Worm (Caenorhabditis elegans) whole organism, L2 larva: ENCODE data around the gene wbp-11.

Experiments used
- aly-2 ChIP-seq: fragments of 150-350 bp; optimal IDR thresholded peaks from 2 replicates; lab custom pipeline; 2014; ENCODE audit warnings: missing biosample characterization, missing genetic modification characterization
- ama-1 ChIP-seq: fragments of 150-350 bp; optimal IDR thresholded peaks from 2 replicates; lab custom pipeline; 2018; ENCODE audit warnings: inconsistent platforms
- ceh-82 ChIP-seq: fragments of 150-350 bp; optimal IDR thresholded peaks from 2 replicates; lab custom pipeline; 2014; ENCODE audit warnings: missing biosample characterization, missing genetic modification characterization
- egl-27 ChIP-seq: sonication (generic microtip); optimal IDR thresholded peaks from 3 replicates; lab custom pipeline; 2017; ENCODE audit warnings: missing biosample characterization, missing genetic modification reagents, missing genetic modification characterization
- lin-13 ChIP-seq: fragments of 150-350 bp; optimal IDR thresholded peaks from 2 replicates; lab custom pipeline; 2014; ENCODE audit warnings: missing biosample characterization, missing genetic modification reagents, missing genetic modification characterization
- lsy-2 ChIP-seq, 2 experiments: fragments of 150-350 bp in 1 of 2; sonication (generic microtip) in 1 of 2; optimal IDR thresholded peaks; 2 replicates each; lab custom pipeline; 2014 to 2017; ENCODE audit warnings: missing biosample characterization in 2 of 2, missing genetic modification characterization in 2 of 2
- nhr-10 ChIP-seq: sonication (generic microtip); optimal IDR thresholded peaks from 2 replicates; lab custom pipeline; 2017; ENCODE audit warnings: missing biosample characterization, missing genetic modification characterization
- nhr-11 ChIP-seq: fragments of 150-350 bp; optimal IDR thresholded peaks from 2 replicates; lab custom pipeline; 2014; ENCODE audit warnings: missing biosample characterization, missing genetic modification characterization
- nhr-237 ChIP-seq: fragments of 150-350 bp; optimal IDR thresholded peaks from 2 replicates; lab custom pipeline; 2014; ENCODE audit warnings: missing biosample characterization, missing genetic modification characterization
- sma-3 ChIP-seq: sonication (generic microtip); optimal IDR thresholded peaks from 2 replicates; lab custom pipeline; 2016; ENCODE audit warnings: missing genetic modification reagents, missing genetic modification characterization, missing compliant biosample characterization
- unc-39 ChIP-seq: fragments of 150-350 bp; optimal IDR thresholded peaks from 2 replicates; lab custom pipeline; 2014; ENCODE audit warnings: missing biosample characterization, missing genetic modification characterization

- no peak for TF ChIP-seq lsy-2 (tag; optimal IDR thresholded peaks at IDR 0.05; lab: Kevin White, UChicago)
- TF ChIP-seq nhr-10 (tag; lab: Kevin White, UChicago): no peak
- no peak for TF ChIP-seq aly-2 (tag; lab: Kevin White, UChicago)
- no peak for TF ChIP-seq egl-27 (tag; lab: Kevin White, UChicago)
- no peak for TF ChIP-seq ama-1 (lab: Kevin White, UChicago)
- TF ChIP-seq lin-13 (GFP tag; lab: Kevin White, UChicago): no peak
- TF ChIP-seq ceh-82: no peak
- no peak for TF ChIP-seq unc-39 (tag; lab: Kevin White, UChicago)
- TF ChIP-seq nhr-237 (tag; lab: Kevin White, UChicago): no peak
- no peak for TF ChIP-seq sma-3 (GFP tag; lab: Kevin White, UChicago)
- TF ChIP-seq nhr-11 (tag; lab: Kevin White, UChicago): no peak
Measured at ce11 chrII:10162785-10163184, 9.9 kb upstream of the wbp-11 start.
